Fruit fly (Drosophila melanogaster) whole organism, adult: Measurements from ENCODE around the gene mats.

Experiments
- CG11617 ChIP-seq: fragments of 200-800 bp; sonication (Bioruptor generic); optimal IDR thresholded peaks from 2 replicates; lab custom pipeline; 2017; ENCODE audit warnings: mild to moderate bottlenecking, missing biosample characterization, missing genetic modification reagents, missing genetic modification characterization
- CG14711 ChIP-seq: fragments of 200-800 bp; sonication (Bioruptor generic); optimal IDR thresholded peaks from 2 replicates; lab custom pipeline; 2018; ENCODE audit warnings: missing biosample characterization, mild to moderate bottlenecking, missing genetic modification characterization, moderate library complexity
- CG33017 ChIP-seq: fragments of 200-800 bp; sonication (Bioruptor generic); optimal IDR thresholded peaks from 2 replicates; lab custom pipeline; 2018; ENCODE audit warnings: missing biosample characterization, mild to moderate bottlenecking, missing genetic modification characterization, moderate library complexity
- Hr96 ChIP-seq: fragments of 200-800 bp; sonication (Bioruptor generic); optimal IDR thresholded peaks from 2 replicates; lab custom pipeline; 2016; ENCODE audit warnings: missing biosample characterization, missing genetic modification characterization
- bab1 ChIP-seq: fragments of 200-800 bp; sonication (Bioruptor generic); optimal IDR thresholded peaks from 3 replicates; lab custom pipeline; 2019; ENCODE audit warnings: missing biosample characterization, mild to moderate bottlenecking, missing genetic modification characterization, moderate library complexity
- kay ChIP-seq: fragments of 200-800 bp; sonication (Bioruptor generic); peaks from one replicate; lab custom pipeline; 2016; ENCODE audit warnings: missing biosample characterization, missing genetic modification characterization, borderline replicate concordance
- toe ChIP-seq: fragments of 200-800 bp; sonication (Bioruptor generic); optimal IDR thresholded peaks from 2 replicates; lab custom pipeline; 2016; ENCODE audit warnings: missing biosample characterization, missing genetic modification characterization

- TF ChIP-seq CG33017 (tag; lab: Kevin White, UChicago) = no peak
- no peak for TF ChIP-seq CG14711
- TF ChIP-seq bab1 (GFP tag; lab: Kevin White, UChicago) = no peak
- no peak for TF ChIP-seq CG11617 (GFP tag; lab: Kevin White, UChicago)
- no peak for TF ChIP-seq toe (GFP tag; lab: Kevin White, UChicago)
- no peak for TF ChIP-seq kay (GFP tag; lab: Kevin White, UChicago)
- no peak for TF ChIP-seq Hr96 (GFP tag; lab: Kevin White, UChicago)
Measured at dm6 chr3R:22372535-22372934, 48.4 kb upstream of the mats start, which contains the start of gene CG7069.
